Worm (Caenorhabditis elegans) whole organism, L1 larva: ENCODE results near the gene K02D3.2.

Experiments
- blmp-1 ChIP-seq: fragments of 150-350 bp; optimal IDR thresholded peaks from 2 replicates; lab custom pipeline; 2014; ENCODE audit warnings: missing biosample characterization, missing genetic modification characterization
- ceh-8 ChIP-seq: fragments of 200-800 bp; sonication (Bioruptor generic); optimal IDR thresholded peaks from 2 replicates; lab custom pipeline; 2018; ENCODE audit warnings: mild to moderate bottlenecking, missing genetic modification characterization, moderate library complexity, missing compliant biosample characterization
- efl-1 ChIP-seq, 4 experiments: fragments of 150-350 bp; optimal IDR thresholded peaks in 3 of 4; peaks in 1 of 4; 1 replicate in 1 of 4; 2 replicates in 3 of 4; lab custom pipeline; 2014; ENCODE audit warnings: missing biosample characterization in 2 of 4, missing genetic modification characterization in 2 of 4, missing genetic modification reagents in 2 of 4
- elt-2 ChIP-seq: sonication (generic microtip); optimal IDR thresholded peaks from 2 replicates; lab custom pipeline; 2016; ENCODE audit warnings: missing genetic modification characterization, mild to moderate bottlenecking, inconsistent platforms, missing compliant biosample characterization, missing genetic modification reagents
- ets-5 ChIP-seq: fragments of 200-800 bp; sonication (Bioruptor generic); IDR thresholded peaks from 2 replicates; pipeline ENCODE4 v1.3.6; 2022; ENCODE audit warnings: missing genetic modification characterization, missing compliant biosample characterization
- hpl-2 ChIP-seq: fragments of 150-350 bp; optimal IDR thresholded peaks from 2 replicates; lab custom pipeline; 2014; ENCODE audit warnings: missing biosample characterization, missing genetic modification reagents, missing genetic modification characterization
- jun-1 ChIP-seq: fragments of 150-350 bp; optimal IDR thresholded peaks from 2 replicates; lab custom pipeline; 2014; ENCODE audit warnings: missing biosample characterization, missing genetic modification reagents, missing genetic modification characterization
- lin-13 ChIP-seq: fragments of 150-350 bp; optimal IDR thresholded peaks from 2 replicates; lab custom pipeline; 2014; ENCODE audit warnings: missing biosample characterization, missing genetic modification reagents, missing genetic modification characterization
- lin-14 ChIP-seq: fragments of 200-800 bp; sonication (Bioruptor generic); optimal IDR thresholded peaks from 2 replicates; lab custom pipeline; 2018; ENCODE audit warnings: mild to moderate bottlenecking, missing genetic modification characterization, moderate library complexity, missing compliant biosample characterization
- lin-15B ChIP-seq: fragments of 150-350 bp; sonication (generic microtip); optimal IDR thresholded peaks from 3 replicates; lab custom pipeline; 2014; ENCODE audit warnings: missing biosample characterization, missing genetic modification characterization
- lin-35 ChIP-seq, 2 experiments: fragments of 150-350 bp; optimal IDR thresholded peaks; 2 replicates each; lab custom pipeline; 2014; ENCODE audit warnings: missing biosample characterization in 2 of 2, missing genetic modification characterization in 2 of 2, missing genetic modification reagents in 2 of 2
- mdl-1 ChIP-seq, 2 experiments: fragments of 150-350 bp; optimal IDR thresholded peaks; 2 replicates each; lab custom pipeline; 2014 to 2017; ENCODE audit warnings: missing biosample characterization in 2 of 2, missing genetic modification characterization in 2 of 2, inconsistent platforms in 1 of 2
- nhr-11 ChIP-seq: fragments of 150-350 bp; optimal IDR thresholded peaks from 2 replicates; lab custom pipeline; 2014; ENCODE audit warnings: missing biosample characterization, missing genetic modification characterization
- nhr-12 ChIP-seq: sonication (generic microtip); optimal IDR thresholded peaks from 2 replicates; lab custom pipeline; 2017; ENCODE audit warnings: missing biosample characterization, missing genetic modification characterization
- nhr-19 ChIP-seq: fragments of 200-800 bp; sonication (Bioruptor generic); conservative IDR thresholded peaks from 2 replicates; pipeline ENCODE4 v1.3.6; 2022; ENCODE audit warnings: missing genetic modification characterization, missing compliant biosample characterization
- nhr-20 ChIP-seq: sonication (generic microtip); optimal IDR thresholded peaks from 2 replicates; lab custom pipeline; 2016; ENCODE audit warnings: mild to moderate bottlenecking, missing genetic modification characterization, missing compliant biosample characterization
- nhr-237 ChIP-seq: fragments of 150-350 bp; optimal IDR thresholded peaks from 2 replicates; lab custom pipeline; 2014; ENCODE audit warnings: missing biosample characterization, missing genetic modification characterization
- nhr-71 ChIP-seq: sonication (generic microtip); optimal IDR thresholded peaks from 2 replicates; lab custom pipeline; 2016; ENCODE audit warnings: mild to moderate bottlenecking, missing genetic modification characterization, moderate library complexity, missing compliant biosample characterization
- nhr-77 ChIP-seq: fragments of 150-350 bp; optimal IDR thresholded peaks from 2 replicates; lab custom pipeline; 2014; ENCODE audit warnings: missing biosample characterization, missing genetic modification characterization
- nhr-84 ChIP-seq: sonication (generic microtip); optimal IDR thresholded peaks from 2 replicates; lab custom pipeline; 2017; ENCODE audit warnings: missing biosample characterization, missing genetic modification characterization
- nhr-85 ChIP-seq: sonication (generic microtip); peaks from one replicate; lab custom pipeline; 2016; ENCODE audit warnings: missing genetic modification characterization, inconsistent platforms, missing compliant biosample characterization
- pax-3 ChIP-seq: fragments of 200-800 bp; sonication (Bioruptor generic); optimal IDR thresholded peaks from 2 replicates; lab custom pipeline; 2018; ENCODE audit warnings: mild to moderate bottlenecking, missing genetic modification characterization, moderate library complexity, missing compliant biosample characterization
- snu-23 ChIP-seq: sonication (generic microtip); optimal IDR thresholded peaks from 2 replicates; lab custom pipeline; 2016; ENCODE audit warnings: missing genetic modification characterization, missing compliant biosample characterization
- swsn-7 ChIP-seq: sonication (generic microtip); optimal IDR thresholded peaks from 2 replicates; lab custom pipeline; 2016; ENCODE audit warnings: missing genetic modification characterization, missing compliant biosample characterization
- unc-62 ChIP-seq: fragments of 150-350 bp; optimal IDR thresholded peaks from 2 replicates; lab custom pipeline; 2014; ENCODE audit warnings: missing biosample characterization, missing genetic modification reagents, missing genetic modification characterization
- unc-86 ChIP-seq: sonication (generic microtip); optimal IDR thresholded peaks from 2 replicates; lab custom pipeline; 2016; ENCODE audit warnings: missing genetic modification characterization, missing compliant biosample characterization
- unc-98 ChIP-seq: fragments of 200-800 bp; sonication (Bioruptor generic); IDR thresholded peaks from 2 replicates; pipeline ENCODE4 v1.3.6; 2022; ENCODE audit warnings: missing genetic modification characterization, missing compliant biosample characterization
- vab-15 ChIP-seq: sonication (generic microtip); optimal IDR thresholded peaks from 2 replicates; lab custom pipeline; 2017; ENCODE audit warnings: missing genotype, mild to moderate bottlenecking, missing genetic modification characterization, missing compliant biosample characterization
- xbp-1 ChIP-seq: sonication (generic microtip); optimal IDR thresholded peaks from 2 replicates; lab custom pipeline; 2016; ENCODE audit warnings: missing genetic modification characterization, missing compliant biosample characterization
- zag-1 ChIP-seq: fragments of 150-350 bp; optimal IDR thresholded peaks from 2 replicates; lab custom pipeline; 2014; ENCODE audit warnings: missing biosample characterization, missing genetic modification characterization

K02D3.2 gene

ce11 chrX:13754498-13754897, 42.7 kb upstream of the K02D3.2 start (continued):
- TF ChIP-seq swsn-7 (tag; lab: Kevin White, UChicago), result peak; percentile 32
- TF ChIP-seq lin-13 (GFP tag; lab: Kevin White, UChicago), result peak; percentile 18
- no peak for TF ChIP-seq zag-1
- TF ChIP-seq, all 84 proteins: peak for 25

ce11 chrX:13752822-13753581, 41.2 kb upstream of the K02D3.2 start:
- TF ChIP-seq nhr-85 (tag; lab: Kevin White, UChicago) (peak; percentile 55), nhr-71 (peak; percentile 30), nhr-19 (GFP tag; lab: Robert Waterston, UW) (peak; percentile 60), snu-23 (peak; percentile 3), nhr-84 (tag; lab: Kevin White, UChicago) (no peak), nhr-237 (tag; lab: Kevin White, UChicago) (peak; percentile 11), blmp-1 (tag; lab: Kevin White, UChicago) (peak; percentile 6), nhr-12 (tag; lab: Kevin White, UChicago) (no peak), nhr-20 (peak; percentile 5), lin-35 (GFP tag; optimal IDR thresholded peaks at IDR 0.05; lab: Kevin White, UChicago) (peak in 1 of 2 experiments; percentile 15), efl-1 (optimal IDR thresholded peaks at IDR 0.05; lab: Kevin White, UChicago) (no peak), efl-1 (GFP tag; optimal IDR thresholded peaks at IDR 0.05 in 1 of 2; lab: Kevin White, UChicago) (peak in 1 of 2 experiments; percentile 29), pax-3 (tag; lab: Kevin White, UChicago) (no peak), vab-15 (tag; lab: Kevin White, UChicago) (no peak)

ce11 chrX:13747997-13748396, 36.2 kb upstream of the K02D3.2 start:
- TF ChIP-seq lin-14, result peak; percentile 21
- TF ChIP-seq unc-86 (tag; lab: Kevin White, UChicago), result no peak
- TF ChIP-seq hpl-2 (GFP tag; lab: Kevin White, UChicago), result no peak
- peak; percentile 58 for TF ChIP-seq nhr-71
- TF ChIP-seq nhr-77 (tag; lab: Kevin White, UChicago), result peak; percentile 68
- TF ChIP-seq unc-98 (GFP tag; lab: Robert Waterston, UW), result no peak
- TF ChIP-seq nhr-11 (tag; lab: Kevin White, UChicago), result no peak
- no peak for TF ChIP-seq efl-1 (optimal IDR thresholded peaks at IDR 0.05; lab: Kevin White, UChicago)
- TF ChIP-seq efl-1 (GFP tag; optimal IDR thresholded peaks at IDR 0.05 in 1 of 2; lab: Kevin White, UChicago), result peak in 1 of 2 experiments; percentile 10
- TF ChIP-seq ets-5 (GFP tag; lab: Robert Waterston, UW), result no peak
- TF ChIP-seq jun-1, result no peak
- no peak for TF ChIP-seq unc-62
- TF ChIP-seq lin-35 (GFP tag; optimal IDR thresholded peaks at IDR 0.05; lab: Kevin White, UChicago), result peak in 1 of 2 experiments; percentile 34
- no peak for TF ChIP-seq ceh-8 (GFP tag; lab: Kevin White, UChicago)

ce11 chrX:13746661-13747365, 35.0 kb upstream of the K02D3.2 start, which contains the start of gene nhr-71:
TSS of gene nhr-71 (plus strand) at chrX:13747315.
- no peak for TF ChIP-seq lin-15B
- peak; percentile 66 for TF ChIP-seq nhr-71
- TF ChIP-seq snu-23, result peak; percentile 20
- TF ChIP-seq xbp-1 (tag; lab: Kevin White, UChicago), result no peak
- peak; percentile 26 for TF ChIP-seq nhr-20
- peak in 1 of 2 experiments; percentile 2 for TF ChIP-seq mdl-1 (tag; optimal IDR thresholded peaks at IDR 0.05; lab: Kevin White, UChicago)

- TF ChIP-seq elt-2 (tag; lab: Kevin White, UChicago) (peak; percentile 52), nhr-71 (no peak)
These were observed 34.4 kb upstream of the K02D3.2 start for ce11 chrX:13746231-13746630.
